Worm (Caenorhabditis elegans) whole organism, L1 larva: ENCODE results near the gene spe-49.

ENCODE experiments used
- C34B4.2 ChIP-seq: sonication (generic microtip); optimal IDR thresholded peaks from 2 replicates; lab custom pipeline; 2017; ENCODE audit warnings: mild to moderate bottlenecking, missing genetic modification characterization, missing compliant biosample characterization
- F16B12.6 ChIP-seq: fragments of 150-350 bp; optimal IDR thresholded peaks from 2 replicates; lab custom pipeline; 2014; ENCODE audit warnings: missing biosample characterization, missing genetic modification characterization
- aha-1 ChIP-seq: fragments of 150-350 bp; optimal IDR thresholded peaks from 2 replicates; lab custom pipeline; 2014; ENCODE audit warnings: missing biosample characterization, missing genetic modification characterization
- aly-2 ChIP-seq: fragments of 150-350 bp; optimal IDR thresholded peaks from 2 replicates; lab custom pipeline; 2014; ENCODE audit warnings: missing biosample characterization, missing genetic modification characterization
- ama-1 ChIP-seq: fragments of 150-350 bp; optimal IDR thresholded peaks from 2 replicates; lab custom pipeline; 2014
- ces-1 ChIP-seq: fragments of 150-350 bp; optimal IDR thresholded peaks from 2 replicates; lab custom pipeline; 2014; ENCODE audit warnings: missing biosample characterization, missing genetic modification reagents, missing genetic modification characterization
- dpl-1 ChIP-seq, 3 experiments: fragments of 150-350 bp in 2 of 3; sonication (generic microtip) in 1 of 3; optimal IDR thresholded peaks; 2 replicates each; lab custom pipeline; 2014 to 2017; ENCODE audit warnings: missing biosample characterization in 3 of 3, missing genetic modification characterization in 3 of 3, missing genetic modification reagents in 3 of 3
- efl-1 ChIP-seq, 4 experiments: fragments of 150-350 bp; optimal IDR thresholded peaks in 3 of 4; peaks in 1 of 4; 1 replicate in 1 of 4; 2 replicates in 3 of 4; lab custom pipeline; 2014; ENCODE audit warnings: missing biosample characterization in 2 of 4, missing genetic modification characterization in 2 of 4, missing genetic modification reagents in 2 of 4
- egl-27 ChIP-seq, 2 experiments: fragments of 150-350 bp in 1 of 2; sonication (generic microtip); optimal IDR thresholded peaks; 3 replicates each; lab custom pipeline; 2017 to 2018; ENCODE audit warnings: missing biosample characterization in 2 of 2, missing genetic modification characterization in 2 of 2, missing genetic modification reagents in 2 of 2
- elt-2 ChIP-seq: sonication (generic microtip); optimal IDR thresholded peaks from 2 replicates; lab custom pipeline; 2016; ENCODE audit warnings: missing genetic modification characterization, mild to moderate bottlenecking, inconsistent platforms, missing compliant biosample characterization, missing genetic modification reagents
- elt-3 ChIP-seq, 6 experiments: fragments of 150-350 bp in 1 of 6; sonication (generic microtip); optimal IDR thresholded peaks; 2 replicates each; lab custom pipeline; 2017 to 2018; ENCODE audit warnings: missing biosample characterization in 6 of 6, missing genetic modification characterization in 6 of 6, inconsistent platforms in 1 of 6
- ets-5 ChIP-seq: fragments of 200-800 bp; sonication (Bioruptor generic); IDR thresholded peaks from 2 replicates; pipeline ENCODE4 v1.3.6; 2022; ENCODE audit warnings: missing genetic modification characterization, missing compliant biosample characterization
- fkh-10 ChIP-seq: sonication (generic microtip); optimal IDR thresholded peaks from 2 replicates; lab custom pipeline; 2017; ENCODE audit warnings: missing biosample characterization, missing genetic modification reagents, missing genetic modification characterization
- fos-1 ChIP-seq: fragments of 150-350 bp; optimal IDR thresholded peaks from 2 replicates; lab custom pipeline; 2014; ENCODE audit warnings: missing biosample characterization, missing genetic modification characterization
- hpl-2 ChIP-seq: fragments of 150-350 bp; optimal IDR thresholded peaks from 2 replicates; lab custom pipeline; 2014; ENCODE audit warnings: missing biosample characterization, missing genetic modification reagents, missing genetic modification characterization
- irx-1 ChIP-seq: sonication (generic microtip); optimal IDR thresholded peaks from 2 replicates; lab custom pipeline; 2016; ENCODE audit warnings: missing genetic modification characterization, missing compliant biosample characterization
- lin-14 ChIP-seq: fragments of 200-800 bp; sonication (Bioruptor generic); optimal IDR thresholded peaks from 2 replicates; lab custom pipeline; 2018; ENCODE audit warnings: mild to moderate bottlenecking, missing genetic modification characterization, moderate library complexity, missing compliant biosample characterization
- lin-15B ChIP-seq: fragments of 150-350 bp; sonication (generic microtip); optimal IDR thresholded peaks from 3 replicates; lab custom pipeline; 2014; ENCODE audit warnings: missing biosample characterization, missing genetic modification characterization
- lin-35 ChIP-seq, 2 experiments: fragments of 150-350 bp; optimal IDR thresholded peaks; 2 replicates each; lab custom pipeline; 2014; ENCODE audit warnings: missing biosample characterization in 2 of 2, missing genetic modification characterization in 2 of 2, missing genetic modification reagents in 2 of 2
- lin-39 ChIP-seq: fragments of 150-350 bp; optimal IDR thresholded peaks from 2 replicates; lab custom pipeline; 2014; ENCODE audit warnings: missing biosample characterization, missing genetic modification reagents, missing genetic modification characterization
- lir-3 ChIP-seq: sonication (generic microtip); optimal IDR thresholded peaks from 2 replicates; lab custom pipeline; 2016; ENCODE audit warnings: mild to moderate bottlenecking, missing genetic modification characterization, moderate library complexity, missing compliant biosample characterization; ENCODE audit not compliant: poor library complexity
- mef-2 ChIP-seq: fragments of 150-350 bp; optimal IDR thresholded peaks from 2 replicates; lab custom pipeline; 2014; ENCODE audit warnings: missing biosample characterization, missing genetic modification characterization
- mep-1 ChIP-seq: fragments of 150-350 bp; optimal IDR thresholded peaks from 2 replicates; lab custom pipeline; 2014; ENCODE audit warnings: missing biosample characterization, missing genetic modification characterization
- nhr-11 ChIP-seq: fragments of 150-350 bp; optimal IDR thresholded peaks from 2 replicates; lab custom pipeline; 2014; ENCODE audit warnings: missing biosample characterization, missing genetic modification characterization
- nhr-47 ChIP-seq: sonication (generic microtip); optimal IDR thresholded peaks from 2 replicates; lab custom pipeline; 2016; ENCODE audit warnings: mild to moderate bottlenecking, missing genetic modification characterization, moderate library complexity, missing compliant biosample characterization
- nhr-77 ChIP-seq: fragments of 150-350 bp; optimal IDR thresholded peaks from 2 replicates; lab custom pipeline; 2014; ENCODE audit warnings: missing biosample characterization, missing genetic modification characterization
- nhr-84 ChIP-seq: sonication (generic microtip); optimal IDR thresholded peaks from 2 replicates; lab custom pipeline; 2017; ENCODE audit warnings: missing biosample characterization, missing genetic modification characterization
- nhr-85 ChIP-seq: sonication (generic microtip); peaks from one replicate; lab custom pipeline; 2016; ENCODE audit warnings: missing genetic modification characterization, inconsistent platforms, missing compliant biosample characterization
- pag-3 ChIP-seq: sonication (generic microtip); optimal IDR thresholded peaks from 2 replicates; lab custom pipeline; 2017; ENCODE audit warnings: missing genetic modification characterization, mild to moderate bottlenecking, missing compliant biosample characterization, antibody characterized with exemption, borderline replicate concordance; ENCODE audit not compliant: insufficient read depth
- rnt-1 ChIP-seq: sonication (generic microtip); optimal IDR thresholded peaks from 2 replicates; lab custom pipeline; 2016; ENCODE audit warnings: mild to moderate bottlenecking, missing genetic modification characterization, moderate library complexity, missing compliant biosample characterization
- sox-4 ChIP-seq: sonication (generic microtip); optimal IDR thresholded peaks from 2 replicates; lab custom pipeline; 2016; ENCODE audit warnings: missing genetic modification characterization, missing compliant biosample characterization
- sptf-1 ChIP-seq: fragments of 150-350 bp; optimal IDR thresholded peaks from 2 replicates; lab custom pipeline; 2014; ENCODE audit warnings: missing biosample characterization, missing genetic modification characterization
- xbp-1 ChIP-seq: sonication (generic microtip); optimal IDR thresholded peaks from 2 replicates; lab custom pipeline; 2016; ENCODE audit warnings: missing genetic modification characterization, missing compliant biosample characterization
- zag-1 ChIP-seq: fragments of 150-350 bp; optimal IDR thresholded peaks from 2 replicates; lab custom pipeline; 2014; ENCODE audit warnings: missing biosample characterization, missing genetic modification characterization
- zip-4 ChIP-seq: fragments of 200-800 bp; sonication (Bioruptor generic); optimal IDR thresholded peaks from 2 replicates; lab custom pipeline; 2018; ENCODE audit warnings: mild to moderate bottlenecking, missing genetic modification characterization, moderate library complexity, missing compliant biosample characterization
- ztf-11 ChIP-seq, 2 experiments: sonication (generic microtip); optimal IDR thresholded peaks; 2 replicates each; lab custom pipeline; 2016 to 2017; ENCODE audit warnings: missing genetic modification characterization in 2 of 2, missing biosample characterization in 1 of 2, missing compliant biosample characterization in 1 of 2

spe-49 gene

ce11 chrV:6267237-6267812, 13.8 kb upstream of the spe-49 start, which contains the start of gene mrck-1 (continued):
- TF ChIP-seq lin-39 (peak; percentile 88), aha-1 (peak; percentile 53), lin-15B (tag; lab: Kevin White, UChicago) (peak; percentile 69), egl-27 (tag; optimal IDR thresholded peaks at IDR 0.05; lab: Kevin White, UChicago) (peak; percentile 45 to 62), nhr-84 (tag; lab: Kevin White, UChicago) (no peak), sox-4 (tag; lab: Kevin White, UChicago) (peak; percentile 64), dpl-1 (GFP tag; optimal IDR thresholded peaks at IDR 0.05; lab: Kevin White, UChicago) (peak; percentile 83 to 86 (median 86)), nhr-85 (peak; percentile 95), xbp-1 (peak; percentile 96), mef-2 (peak; percentile 73), irx-1 (tag; lab: Kevin White, UChicago) (peak; percentile 89), elt-2 (tag; lab: Kevin White, UChicago) (peak; percentile 21)

- TF ChIP-seq zip-4 (GFP tag; lab: Kevin White, UChicago) = no peak
- TF ChIP-seq pag-3 (tag; lab: Kevin White, UChicago) = no peak
- no peak for TF ChIP-seq fkh-10
- TF ChIP-seq ztf-11 (tag; optimal IDR thresholded peaks at IDR 0.05; lab: Kevin White, UChicago) = no peak
- TF ChIP-seq lir-3 (tag; lab: Kevin White, UChicago) = no peak
These were observed 13.2 kb upstream of the spe-49 start for ce11 chrV:6267978-6268377.

ce11 chrV:6268526-6268925, 12.6 kb upstream of the spe-49 start:
- peak; percentile 23 for TF ChIP-seq lin-14 (GFP tag; lab: Kevin White, UChicago)
- TF ChIP-seq nhr-77 = no peak

- TF ChIP-seq ets-5 (GFP tag; lab: Robert Waterston, UW) (no peak), elt-2 (tag; lab: Kevin White, UChicago) (peak; percentile 47)
These were observed 12.2 kb upstream of the spe-49 start for ce11 chrV:6268961-6269360.

- TF ChIP-seq rnt-1 (tag; lab: Kevin White, UChicago) (peak; percentile 32), C34B4.2 (no peak), lin-14 (GFP tag; lab: Kevin White, UChicago) (peak; percentile 41), fos-1 (tag; lab: Kevin White, UChicago) (no peak), mep-1 (tag; lab: Kevin White, UChicago) (peak; percentile 3), sptf-1 (tag; lab: Kevin White, UChicago) (no peak), aly-2 (tag; lab: Kevin White, UChicago) (no peak), efl-1 (optimal IDR thresholded peaks at IDR 0.05; lab: Kevin White, UChicago) (no peak), efl-1 (GFP tag; optimal IDR thresholded peaks at IDR 0.05 in 1 of 2; lab: Kevin White, UChicago) (peak in 1 of 2 experiments; percentile 83), ama-1 (no peak), F16B12.6 (tag; lab: Kevin White, UChicago) (no peak)
These were observed 11.1 kb upstream of the spe-49 start for ce11 chrV:6270097-6270496.

- TF ChIP-seq nhr-11 (tag; lab: Kevin White, UChicago) = no peak
- no peak for TF ChIP-seq zag-1 (tag; lab: Kevin White, UChicago)
- no peak for TF ChIP-seq hpl-2 (GFP tag; lab: Kevin White, UChicago)
- TF ChIP-seq elt-3 (tag; optimal IDR thresholded peaks at IDR 0.05; lab: Kevin White, UChicago) = no peak
- TF ChIP-seq nhr-47 (tag; lab: Kevin White, UChicago) = no peak
- TF ChIP-seq lin-39 = no peak
- TF ChIP-seq ces-1 (GFP tag; lab: Kevin White, UChicago) = no peak
- no peak for TF ChIP-seq lin-35 (GFP tag; optimal IDR thresholded peaks at IDR 0.05; lab: Kevin White, UChicago)
These were observed 10.6 kb upstream of the spe-49 start, which contains the start of gene F31F7.2 for ce11 chrV:6270552-6270951. F31F7.2 (plus strand) TSS chrV:6270852.
